Fruit fly (Drosophila melanogaster) whole organism, pupa: ENCODE results near the gene CG42390.

ENCODE experiments used
- CG10348 ChIP-seq: fragments of 200-800 bp; sonication (Bioruptor generic); IDR thresholded peaks from 2 replicates; pipeline ENCODE4 v1.3.6; 2022; ENCODE audit warnings: missing biosample characterization, missing genetic modification characterization
- CG12605 ChIP-seq: fragments of 200-800 bp; sonication (Bioruptor generic); IDR thresholded peaks from 2 replicates; pipeline ENCODE4 v1.3.6; 2022; ENCODE audit warnings: missing biosample characterization, missing genetic modification characterization
- CG13204 ChIP-seq: fragments of 200-800 bp; sonication (Bioruptor generic); optimal IDR thresholded peaks from 2 replicates; lab custom pipeline; 2018; ENCODE audit warnings: missing biosample characterization, mild to moderate bottlenecking, missing genetic modification characterization, moderate library complexity
- CG14655 ChIP-seq: fragments of 200-800 bp; sonication (Bioruptor generic); optimal IDR thresholded peaks from 3 replicates; lab custom pipeline; 2017; ENCODE audit warnings: mild to moderate bottlenecking, missing biosample characterization, missing genetic modification reagents, missing genetic modification characterization
- CG15710 ChIP-seq: fragments of 200-800 bp; sonication (Bioruptor generic); optimal IDR thresholded peaks from 2 replicates; lab custom pipeline; 2018; ENCODE audit warnings: missing biosample characterization, mild to moderate bottlenecking, missing genetic modification characterization, moderate library complexity
- CG17806 ChIP-seq: fragments of 200-800 bp; sonication (Bioruptor generic); optimal IDR thresholded peaks from 2 replicates; lab custom pipeline; 2018; ENCODE audit warnings: missing biosample characterization, mild to moderate bottlenecking, missing genetic modification characterization, moderate library complexity
- CG32121 ChIP-seq: fragments of 200-800 bp; sonication (Bioruptor generic); IDR thresholded peaks from 2 replicates; pipeline ENCODE4 v1.3.6; 2022; ENCODE audit warnings: missing biosample characterization, missing genetic modification characterization
- CG34367 ChIP-seq: fragments of 200-800 bp; sonication (Bioruptor generic); optimal IDR thresholded peaks from 2 replicates; lab custom pipeline; 2018; ENCODE audit warnings: missing biosample characterization, mild to moderate bottlenecking, missing genetic modification characterization
- CG4496 ChIP-seq: fragments of 200-800 bp; sonication (Bioruptor generic); IDR thresholded peaks from 3 replicates; pipeline ENCODE4 v1.3.6; 2022; ENCODE audit warnings: missing biosample characterization, missing genetic modification characterization
- CG8159 ChIP-seq: fragments of 200-800 bp; sonication (Bioruptor generic); optimal IDR thresholded peaks from 3 replicates; lab custom pipeline; 2018; ENCODE audit warnings: missing biosample characterization, mild to moderate bottlenecking, missing genetic modification characterization, moderate library complexity
- CG8301 ChIP-seq: fragments of 200-800 bp; sonication (Bioruptor generic); optimal IDR thresholded peaks from 2 replicates; lab custom pipeline; 2018; ENCODE audit warnings: missing biosample characterization, mild to moderate bottlenecking, missing genetic modification characterization
- CG9948 ChIP-seq: fragments of 200-800 bp; sonication (Bioruptor generic); optimal IDR thresholded peaks from 2 replicates; lab custom pipeline; 2018; ENCODE audit warnings: missing biosample characterization, mild to moderate bottlenecking, missing genetic modification characterization, moderate library complexity
- D1 ChIP-seq: fragments of 200-800 bp; sonication (Bioruptor generic); optimal IDR thresholded peaks from 2 replicates; lab custom pipeline; 2018; ENCODE audit warnings: missing biosample characterization, mild to moderate bottlenecking, missing genetic modification characterization, moderate library complexity
- EcR ChIP-seq: fragments of 200-800 bp; sonication (Bioruptor generic); optimal IDR thresholded peaks from 3 replicates; lab custom pipeline; 2019; ENCODE audit warnings: missing biosample characterization, missing genetic modification characterization, mild to moderate bottlenecking, moderate library complexity, missing genetic modification reagents
- Ets98B ChIP-seq: fragments of 200-800 bp; sonication (Bioruptor generic); IDR thresholded peaks from 2 replicates; pipeline ENCODE4 v1.3.6; 2022; ENCODE audit warnings: missing biosample characterization, missing genetic modification characterization
- Pif1A ChIP-seq: fragments of 200-800 bp; sonication (Bioruptor generic); optimal IDR thresholded peaks from 3 replicates; lab custom pipeline; 2016; ENCODE audit warnings: missing biosample characterization, missing genetic modification characterization
- Pif1B ChIP-seq: fragments of 200-800 bp; sonication (Bioruptor generic); optimal IDR thresholded peaks from 3 replicates; lab custom pipeline; 2016; ENCODE audit warnings: missing biosample characterization, missing genetic modification characterization
- Snoo ChIP-seq: fragments of 200-800 bp; sonication (Bioruptor generic); optimal IDR thresholded peaks from 3 replicates; lab custom pipeline; 2017; ENCODE audit warnings: missing biosample characterization, mild to moderate bottlenecking, missing genetic modification characterization, inconsistent platforms
- fd96Ca ChIP-seq: fragments of 200-800 bp; sonication (Bioruptor generic); IDR thresholded peaks from 3 replicates; pipeline ENCODE4 v1.3.6; 2022; ENCODE audit warnings: missing biosample characterization, missing genetic modification characterization
- gl ChIP-seq: fragments of 200-800 bp; sonication (Bioruptor generic); optimal IDR thresholded peaks from 2 replicates; lab custom pipeline; 2018; ENCODE audit warnings: missing biosample characterization, mild to moderate bottlenecking, missing genetic modification characterization
- rn ChIP-seq: fragments of 200-800 bp; sonication (Bioruptor generic); IDR thresholded peaks from 2 replicates; pipeline ENCODE4 v1.3.6; 2022; ENCODE audit warnings: missing biosample characterization, missing genetic modification characterization

CG42390 gene

dm6 chr3R:22139916-22140455, 20.1 kb downstream of the CG42390 start:
- TF ChIP-seq CG32121 (GFP tag; lab: Robert Waterston, UW), result no peak
- TF ChIP-seq Ets98B (GFP tag; lab: Robert Waterston, UW), result no peak
- TF ChIP-seq gl, result peak; percentile 87
- peak; percentile 67 for TF ChIP-seq CG14655 (GFP tag; lab: Kevin White, UChicago)
- peak; percentile 68 for TF ChIP-seq CG8159 (tag; lab: Kevin White, UChicago)
- TF ChIP-seq CG34367 (tag; lab: Kevin White, UChicago), result peak; percentile 77
- TF ChIP-seq CG4496 (GFP tag; lab: Robert Waterston, UW), result no peak
- peak; percentile 84 for TF ChIP-seq CG13204 (GFP tag; lab: Kevin White, UChicago)
- no peak; the same call in 1 of the 2 replicates for TF ChIP-seq rn (GFP tag; lab: Robert Waterston, UW)
- peak; percentile 61 for TF ChIP-seq CG17806
- no peak for TF ChIP-seq D1 (tag; lab: Kevin White, UChicago)
- TF ChIP-seq CG10348 (GFP tag; lab: Robert Waterston, UW), result no peak
- TF ChIP-seq CG8301 (tag; lab: Kevin White, UChicago), result peak; percentile 68
- TF ChIP-seq Pif1B (GFP tag; lab: Kevin White, UChicago), result peak; percentile 43
- TF ChIP-seq Pif1A, result peak; percentile 74
- peak; percentile 9; the same call in 1 of the 3 replicates for TF ChIP-seq fd96Ca (GFP tag; lab: Robert Waterston, UW)
- TF ChIP-seq Snoo (tag; lab: Kevin White, UChicago), result peak; percentile 35
- peak; percentile 72 for TF ChIP-seq CG15710 (tag; lab: Kevin White, UChicago)
- TF ChIP-seq EcR (GFP tag; lab: Kevin White, UChicago), result peak; percentile 6
- TF ChIP-seq CG12605 (GFP tag; lab: Robert Waterston, UW), result peak; percentile 87
- TF ChIP-seq CG9948 (tag; lab: Kevin White, UChicago), result peak; percentile 57

dm6 chr3R:22141332-22141731, 21.5 kb downstream of the CG42390 start:
- TF ChIP-seq CG34367 (tag; lab: Kevin White, UChicago) (no peak), CG9948 (tag; lab: Kevin White, UChicago) (peak; percentile 39), Ets98B (GFP tag; lab: Robert Waterston, UW) (no peak), CG13204 (GFP tag; lab: Kevin White, UChicago) (no peak), EcR (GFP tag; lab: Kevin White, UChicago) (no peak), CG32121 (GFP tag; lab: Robert Waterston, UW) (no peak), CG14655 (GFP tag; lab: Kevin White, UChicago) (peak; percentile 32), CG12605 (GFP tag; lab: Robert Waterston, UW) (no peak), Pif1B (GFP tag; lab: Kevin White, UChicago) (no peak), CG17806 (peak; percentile 38), Pif1A (peak; percentile 1), D1 (tag; lab: Kevin White, UChicago) (no peak), CG8301 (tag; lab: Kevin White, UChicago) (peak; percentile 38), fd96Ca (GFP tag; lab: Robert Waterston, UW) (no peak), CG10348 (GFP tag; lab: Robert Waterston, UW) (no peak), CG8159 (tag; lab: Kevin White, UChicago) (peak; percentile 11), CG15710 (tag; lab: Kevin White, UChicago) (peak; percentile 13), CG4496 (GFP tag; lab: Robert Waterston, UW) (no peak), gl (no peak), Snoo (tag; lab: Kevin White, UChicago) (no peak), rn (GFP tag; lab: Robert Waterston, UW) (no peak)

- TF ChIP-seq EcR (GFP tag; lab: Kevin White, UChicago), result peak; percentile 58
- TF ChIP-seq CG17806, result no peak
- no peak for TF ChIP-seq CG15710 (tag; lab: Kevin White, UChicago)
- peak; percentile 25 for TF ChIP-seq Pif1B (GFP tag; lab: Kevin White, UChicago)
- TF ChIP-seq CG32121 (GFP tag; lab: Robert Waterston, UW), result no peak
- TF ChIP-seq CG34367 (tag; lab: Kevin White, UChicago), result no peak
These were observed 22.6 kb downstream of the CG42390 start for dm6 chr3R:22142495-22142894.

dm6 chr3R:22145425-22146411, 25.9 kb downstream of the CG42390 start:
- TF ChIP-seq CG14655 (GFP tag; lab: Kevin White, UChicago) (peak; percentile 74), Ets98B (GFP tag; lab: Robert Waterston, UW) (peak; percentile 86), CG4496 (GFP tag; lab: Robert Waterston, UW) (no peak), CG34367 (tag; lab: Kevin White, UChicago) (peak; percentile 26), CG32121 (GFP tag; lab: Robert Waterston, UW) (peak; percentile 83), Snoo (tag; lab: Kevin White, UChicago) (no peak), CG10348 (GFP tag; lab: Robert Waterston, UW) (peak; percentile 66; the same call in 1 of the 2 replicates), CG13204 (GFP tag; lab: Kevin White, UChicago) (no peak), EcR (GFP tag; lab: Kevin White, UChicago) (no peak), rn (GFP tag; lab: Robert Waterston, UW) (peak; percentile 73), CG8159 (tag; lab: Kevin White, UChicago) (peak; percentile 59), CG12605 (GFP tag; lab: Robert Waterston, UW) (peak; percentile 27; the same call in 1 of the 2 replicates), CG8301 (tag; lab: Kevin White, UChicago) (peak; percentile 71), gl (no peak), CG17806 (peak; percentile 66), CG15710 (tag; lab: Kevin White, UChicago) (peak; percentile 60), fd96Ca (GFP tag; lab: Robert Waterston, UW) (peak; percentile 86), CG9948 (tag; lab: Kevin White, UChicago) (peak; percentile 56), Pif1A (peak; percentile 63), Pif1B (GFP tag; lab: Kevin White, UChicago) (peak; percentile 58), D1 (tag; lab: Kevin White, UChicago) (no peak)
